Fruit fly (Drosophila melanogaster): ENCODE measurements around the gene Naa60.
A peak's percentile ranks its signal among the peaks of the same experiment; 100 is the strongest.

Gene Naa60

DNA sequence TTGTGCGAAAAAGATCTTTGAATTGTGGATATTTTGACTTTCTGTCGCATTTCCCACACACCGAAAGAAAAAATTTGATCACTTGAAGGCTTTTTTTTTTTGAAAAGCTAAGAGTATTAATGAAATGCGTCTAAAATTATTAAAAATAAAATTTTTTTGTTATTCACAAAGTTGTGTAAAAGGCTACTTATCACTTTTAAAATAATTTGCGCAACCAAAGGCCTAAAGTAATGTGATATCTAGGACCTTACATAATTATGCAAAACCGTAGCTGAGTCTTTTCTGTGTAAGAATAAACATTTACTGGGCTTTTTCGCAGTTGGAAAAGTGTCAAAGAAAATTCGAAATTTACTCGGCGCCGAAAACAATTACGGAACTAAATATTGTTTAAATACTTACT is 37.6 kb downstream of the Naa60 start (continued):
- TF ChIP-seq ind (GFP tag; optimal IDR thresholded peaks at IDR 0.05) (peak; percentile 6), Blimp-1 (GFP tag; optimal IDR thresholded peaks at IDR 0.05) (no peak), CG13775 (GFP tag; optimal IDR thresholded peaks at IDR 0.05) (no peak)

DNA sequence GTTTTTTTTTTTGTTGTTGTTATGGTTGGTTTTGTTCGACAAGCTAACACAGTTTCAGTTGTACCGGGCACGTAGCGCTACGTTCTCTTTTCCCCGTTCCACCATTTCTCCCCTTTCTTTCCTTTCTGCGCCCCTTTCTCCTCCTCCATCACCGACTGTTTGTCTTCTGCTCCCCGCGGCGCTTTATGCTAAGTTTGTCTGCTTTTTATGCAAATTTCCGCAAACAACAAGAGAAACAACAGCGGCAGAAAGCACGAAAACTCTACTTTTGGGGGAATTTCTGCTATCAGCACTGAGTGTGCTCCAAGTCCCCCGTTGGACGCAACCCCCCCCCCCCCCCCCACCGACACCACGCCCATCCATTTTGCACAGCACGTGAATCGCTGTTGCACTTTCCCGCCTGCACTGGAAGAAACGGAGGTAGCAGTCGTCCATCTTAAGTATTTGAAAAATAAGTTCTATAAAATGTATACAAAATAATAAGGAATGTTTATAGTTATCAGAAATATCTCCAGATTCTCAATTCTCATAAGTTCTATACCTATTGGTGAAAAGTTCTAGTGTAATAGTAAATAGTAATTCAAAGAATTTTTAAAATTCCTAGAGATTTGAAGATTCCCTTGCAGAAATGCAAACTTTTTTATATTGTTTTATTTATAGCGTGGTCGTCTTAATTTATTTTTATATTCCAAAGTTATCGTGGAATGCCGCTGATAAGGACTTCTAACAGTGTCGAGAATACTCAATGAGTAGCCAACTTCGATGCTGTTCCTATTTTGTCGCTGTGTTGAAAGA is 38.4 kb downstream of the Naa60 start:
- TF ChIP-seq CG17612 (GFP tag; IDR thresholded peaks at IDR 0.05) = no peak
- no peak for TF ChIP-seq CG1602 (GFP tag; optimal IDR thresholded peaks at IDR 0.05)
- peak; percentile 8 for TF ChIP-seq dmrt99B (tag; optimal IDR thresholded peaks at IDR 0.05)
- no peak for TF ChIP-seq wor (GFP tag; IDR thresholded peaks at IDR 0.05)
- TF ChIP-seq Eip74EF (GFP tag; optimal IDR thresholded peaks at IDR 0.05) = no peak
- TF ChIP-seq ATbp (GFP tag; optimal IDR thresholded peaks at IDR 0.05) = no peak
- no peak for TF ChIP-seq Dbx (GFP tag; IDR thresholded peaks at IDR 0.05)
- no peak for TF ChIP-seq lov (optimal IDR thresholded peaks at IDR 0.05)
- no peak for TF ChIP-seq lov (GFP tag; IDR thresholded peaks at IDR 0.05)
- TF ChIP-seq salm (tag; optimal IDR thresholded peaks at IDR 0.05) = no peak
- TF ChIP-seq crol (GFP tag; IDR thresholded peaks at IDR 0.05) = peak; percentile 69
- no peak for TF ChIP-seq toy (GFP tag; IDR thresholded peaks at IDR 0.05)
- TF ChIP-seq stc (GFP tag; IDR thresholded peaks at IDR 0.05) = no peak
- TF ChIP-seq zen2 (GFP tag; IDR thresholded peaks at IDR 0.05; ENCODE audit: partially characterized antibody) = no peak
- no peak for TF ChIP-seq croc (GFP tag; conservative IDR thresholded peaks at IDR 0.05)
- TF ChIP-seq CG3995 (GFP tag; optimal IDR thresholded peaks at IDR 0.05) = no peak
- TF ChIP-seq fru (optimal IDR thresholded peaks at IDR 0.05) = no peak
- no peak for TF ChIP-seq Awh (GFP tag; IDR thresholded peaks at IDR 0.05)
- TF ChIP-seq lmd (GFP tag; IDR thresholded peaks at IDR 0.05) = no peak
- TF ChIP-seq Rx (GFP tag; IDR thresholded peaks at IDR 0.05) = no peak
- no peak for TF ChIP-seq tgo (GFP tag; IDR thresholded peaks at IDR 0.05)
- TF ChIP-seq CG2875 (GFP tag; optimal IDR thresholded peaks at IDR 0.05) = no peak
- TF ChIP-seq pum (GFP tag; optimal IDR thresholded peaks at IDR 0.05) = no peak
- no peak for TF ChIP-seq Hr39 (optimal IDR thresholded peaks at IDR 0.05)
- TF ChIP-seq Hr3 (GFP tag; optimal IDR thresholded peaks at IDR 0.05) = no peak
- TF ChIP-seq hkb (optimal IDR thresholded peaks at IDR 0.05) = no peak
- TF ChIP-seq hkb (GFP tag; IDR thresholded peaks at IDR 0.05) = no peak
- TF ChIP-seq CG16863 (GFP tag; optimal IDR thresholded peaks at IDR 0.05) = no peak
- no peak for TF ChIP-seq gt (GFP tag; IDR thresholded peaks at IDR 0.05)
- no peak for TF ChIP-seq gcm2 (GFP tag; optimal IDR thresholded peaks at IDR 0.05)
- no peak for TF ChIP-seq CG13894 (tag; optimal IDR thresholded peaks at IDR 0.05)
- TF ChIP-seq CG7928 (GFP tag; optimal IDR thresholded peaks at IDR 0.05) = no peak
- no peak for TF ChIP-seq grau (tag; optimal IDR thresholded peaks at IDR 0.05)
- no peak for TF ChIP-seq nmo (GFP tag; optimal IDR thresholded peaks at IDR 0.05)
- TF ChIP-seq Ets65A (GFP tag) = no peak
- no peak for TF ChIP-seq chm (GFP tag; IDR thresholded peaks at IDR 0.05)
- TF ChIP-seq CG1529 (GFP tag; optimal IDR thresholded peaks at IDR 0.05) = no peak
- peak; percentile 5 for TF ChIP-seq CG18262 (tag; optimal IDR thresholded peaks at IDR 0.05)
- no peak for TF ChIP-seq CG3726 (GFP tag; IDR thresholded peaks at IDR 0.05)
- peak; percentile 45 for TF ChIP-seq cwo (GFP tag; optimal IDR thresholded peaks at IDR 0.05)
- no peak for TF ChIP-seq D19A (tag; optimal IDR thresholded peaks at IDR 0.05)
- peak; percentile 34; the same call in 1 of the 3 replicates for TF ChIP-seq CG17361 (GFP tag; IDR thresholded peaks at IDR 0.05)
- TF ChIP-seq jigr1 (GFP tag; IDR thresholded peaks at IDR 0.05) = no peak
- TF ChIP-seq MBD-R2 (GFP tag; IDR thresholded peaks at IDR 0.05) = no peak
- no peak for TF ChIP-seq Lpt (GFP tag; optimal IDR thresholded peaks at IDR 0.05)
- TF ChIP-seq Optix (GFP tag; IDR thresholded peaks at IDR 0.05) = no peak
- TF ChIP-seq phol (tag; optimal IDR thresholded peaks at IDR 0.05) = no peak
- no peak for TF ChIP-seq CG6791 (GFP tag; IDR thresholded peaks at IDR 0.05; ENCODE audit: partially characterized antibody)
